Fruit fly (Drosophila melanogaster): ENCODE measurements around the gene AIF.

- TF ChIP-seq Smox (GFP tag; optimal IDR thresholded peaks at IDR 0.05) (no peak), svp (GFP tag) (no peak), cyc (GFP tag; optimal IDR thresholded peaks at IDR 0.05) (no peak), Blimp-1 (GFP tag; optimal IDR thresholded peaks at IDR 0.05) (no peak), Sox102F (GFP tag; optimal IDR thresholded peaks at IDR 0.05) (no peak), CG6854 (GFP tag; optimal IDR thresholded peaks at IDR 0.05) (no peak), CG6808 (GFP tag; optimal IDR thresholded peaks at IDR 0.05) (no peak), Sox15 (GFP tag; optimal IDR thresholded peaks at IDR 0.05) (no peak), Sox14 (GFP tag; optimal IDR thresholded peaks at IDR 0.05) (no peak), pdm3 (GFP tag; optimal IDR thresholded peaks at IDR 0.05) (no peak), fd59A (GFP tag; optimal IDR thresholded peaks at IDR 0.05) (no peak), Hr39 (GFP tag; optimal IDR thresholded peaks at IDR 0.05) (no peak), CG1621 (tag; optimal IDR thresholded peaks at IDR 0.05) (no peak), topi (GFP tag; optimal IDR thresholded peaks at IDR 0.05) (no peak)
These were observed 35.9 kb downstream of the AIF start for dm6 chr2L:2187411-2187810.
